Worm (Caenorhabditis elegans): Measurements from ENCODE around the gene Y22D7AR.3.

ce11 chrIII:1652181-1652580 is 13.5 kb downstream of the Y22D7AR.3 start, which contains the start of gene Y22D7AL.1:
- TF ChIP-seq ceh-88 (GFP tag; IDR thresholded peaks at IDR 0.05) (no peak), fkh-4 (tag; optimal IDR thresholded peaks at IDR 0.05; ENCODE audit: borderline replicate concordance) (no peak), nhr-76 (tag; optimal IDR thresholded peaks at IDR 0.05) (no peak), lsy-2 (tag; optimal IDR thresholded peaks at IDR 0.05) (no peak), mef-2 (tag; optimal IDR thresholded peaks at IDR 0.05) (no peak), lir-3 (tag; optimal IDR thresholded peaks at IDR 0.05; ENCODE audit: poor library complexity) (no peak), unc-86 (tag; optimal IDR thresholded peaks at IDR 0.05) (no peak), F16B12.6 (tag; optimal IDR thresholded peaks at IDR 0.05) (no peak), sox-4 (tag; optimal IDR thresholded peaks at IDR 0.05) (no peak), nhr-11 (tag; optimal IDR thresholded peaks at IDR 0.05) (no peak)
